Worm (Caenorhabditis elegans) whole organism, L3 larva: ENCODE measurements around the gene F38B7.11.

Source experiments
- ceh-16 ChIP-seq: sonication (generic microtip); optimal IDR thresholded peaks from 2 replicates; lab custom pipeline; 2017; ENCODE audit warnings: missing biosample characterization, missing genetic modification characterization
- nhr-77 ChIP-seq: fragments of 150-350 bp; optimal IDR thresholded peaks from 2 replicates; lab custom pipeline; 2014; ENCODE audit warnings: missing biosample characterization, missing genetic modification characterization

- TF ChIP-seq nhr-77 (tag; lab: Kevin White, UChicago), result no peak
- TF ChIP-seq ceh-16, result no peak
Observed at ce11 chrV:11541284-11541683, 5.6 kb upstream of the F38B7.11 start.
